Fruit fly (Drosophila melanogaster) whole organism, embryonic: ENCODE results near the gene CG4025.

Experiments used
- Atf-2 ChIP-seq: fragments of 200-800 bp; sonication (Bioruptor generic); optimal IDR thresholded peaks from 2 replicates; lab custom pipeline; 2016; ENCODE audit warnings: missing biosample characterization, missing genetic modification characterization
- B-H2 ChIP-seq: fragments of 200-800 bp; sonication (Bioruptor generic); optimal IDR thresholded peaks from 2 replicates; lab custom pipeline; 2018; ENCODE audit warnings: missing biosample characterization, mild to moderate bottlenecking, missing genetic modification characterization
- BEAF-32 ChIP-seq: fragments of 200-800 bp; sonication (Bioruptor generic); optimal IDR thresholded peaks from 3 replicates; lab custom pipeline; 2017; ENCODE audit warnings: missing biosample characterization, missing genetic modification characterization, mild to moderate bottlenecking, moderate library complexity, missing genetic modification reagents
- Blimp-1 ChIP-seq: fragments of 200-800 bp; sonication (Bioruptor generic); optimal IDR thresholded peaks from 3 replicates; lab custom pipeline; 2018; ENCODE audit warnings: missing biosample characterization, missing genetic modification characterization, mild to moderate bottlenecking, moderate library complexity, missing genetic modification reagents
- CG11085 ChIP-seq: fragments of 200-800 bp; sonication (Bioruptor generic); IDR thresholded peaks from 2 replicates; pipeline ENCODE4 v1.3.6; 2022; ENCODE audit warnings: missing biosample characterization, missing genetic modification characterization
- CG13296 ChIP-seq: fragments of 200-800 bp; sonication (Bioruptor generic); optimal IDR thresholded peaks from 3 replicates; lab custom pipeline; 2018; ENCODE audit warnings: missing biosample characterization, mild to moderate bottlenecking, missing genetic modification characterization
- CG14050 ChIP-seq: fragments of 200-800 bp; sonication (Bioruptor generic); IDR thresholded peaks from 3 replicates; pipeline ENCODE4 v1.3.6; 2022; ENCODE audit warnings: missing biosample characterization, missing genetic modification characterization
- CG1603 ChIP-seq: fragments of 200-800 bp; sonication (Bioruptor generic); optimal IDR thresholded peaks from 2 replicates; lab custom pipeline; 2019; ENCODE audit warnings: missing biosample characterization, mild to moderate bottlenecking, missing genetic modification characterization, moderate library complexity
- CG17186 ChIP-seq: fragments of 200-800 bp; sonication (Bioruptor generic); optimal IDR thresholded peaks from 3 replicates; lab custom pipeline; 2017; ENCODE audit warnings: missing biosample characterization, missing genetic modification reagents, missing genetic modification characterization
- CG17385 ChIP-seq: fragments of 200-800 bp; sonication (Bioruptor generic); optimal IDR thresholded peaks from 3 replicates; lab custom pipeline; 2018; ENCODE audit warnings: missing biosample characterization, mild to moderate bottlenecking, missing genetic modification characterization
- CG18619 ChIP-seq: fragments of 200-800 bp; sonication (Bioruptor generic); optimal IDR thresholded peaks from 3 replicates; lab custom pipeline; 2017; ENCODE audit warnings: missing biosample characterization, mild to moderate bottlenecking, missing genetic modification characterization
- CG2116 ChIP-seq: fragments of 200-800 bp; sonication (Bioruptor generic); optimal IDR thresholded peaks from 3 replicates; lab custom pipeline; 2018; ENCODE audit warnings: missing biosample characterization, mild to moderate bottlenecking, missing genetic modification characterization
- CG31365 ChIP-seq: fragments of 200-800 bp; sonication (Bioruptor generic); optimal IDR thresholded peaks from 2 replicates; lab custom pipeline; 2018; ENCODE audit warnings: missing biosample characterization, mild to moderate bottlenecking, missing genetic modification characterization
- CG34422 ChIP-seq: fragments of 200-800 bp; sonication (Bioruptor generic); IDR thresholded peaks from 3 replicates; pipeline ENCODE4 v1.3.6; 2022; ENCODE audit warnings: missing biosample characterization, missing genetic modification characterization
- CG4854 ChIP-seq: fragments of 200-800 bp; sonication (Bioruptor generic); optimal IDR thresholded peaks from 2 replicates; lab custom pipeline; 2016; ENCODE audit warnings: missing biosample characterization, missing genetic modification characterization, inconsistent platforms
- CG5180 ChIP-seq: fragments of 200-800 bp; sonication (Bioruptor generic); optimal IDR thresholded peaks from 3 replicates; lab custom pipeline; 2017; ENCODE audit warnings: missing biosample characterization, missing genetic modification characterization, mild to moderate bottlenecking, moderate library complexity, missing genetic modification reagents
- CG5245 ChIP-seq: fragments of 200-800 bp; sonication (Bioruptor generic); optimal IDR thresholded peaks from 3 replicates; lab custom pipeline; 2016; ENCODE audit warnings: missing biosample characterization, missing genetic modification characterization
- CG6791 ChIP-seq: fragments of 200-800 bp; sonication (Bioruptor generic); IDR thresholded peaks from 3 replicates; pipeline ENCODE4 v1.3.6; 2022; ENCODE audit warnings: missing biosample characterization, missing genetic modification characterization; ENCODE audit not compliant: partially characterized antibody
- CG7839 ChIP-seq: fragments of 200-800 bp; sonication (Bioruptor generic); optimal IDR thresholded peaks from 3 replicates; lab custom pipeline; 2018; ENCODE audit warnings: missing biosample characterization, mild to moderate bottlenecking, missing genetic modification characterization, moderate library complexity
- CG7928 ChIP-seq: fragments of 200-800 bp; sonication (Bioruptor generic); optimal IDR thresholded peaks from 2 replicates; lab custom pipeline; 2017; ENCODE audit warnings: missing biosample characterization, mild to moderate bottlenecking, missing genetic modification characterization
- CG8924 ChIP-seq: fragments of 200-800 bp; optimal IDR thresholded peaks from 3 replicates; lab custom pipeline; 2019; ENCODE audit warnings: missing biosample characterization, mild to moderate bottlenecking, missing genetic modification characterization, moderate library complexity
- Camta ChIP-seq: fragments of 200-800 bp; sonication (Bioruptor generic); optimal IDR thresholded peaks from 2 replicates; lab custom pipeline; 2016; ENCODE audit warnings: missing biosample characterization, missing genetic modification characterization
- Chrac-16 ChIP-seq: fragments of 200-800 bp; sonication (Bioruptor generic); optimal IDR thresholded peaks from 3 replicates; lab custom pipeline; 2016; ENCODE audit warnings: missing biosample characterization, missing genetic modification characterization
- Hmx ChIP-seq: fragments of 200-800 bp; sonication (Bioruptor generic); optimal IDR thresholded peaks from 2 replicates; lab custom pipeline; 2016; ENCODE audit warnings: missing biosample characterization, missing genetic modification characterization
- Hsf ChIP-seq: fragments of 200-800 bp; sonication (Bioruptor generic); optimal IDR thresholded peaks from 3 replicates; lab custom pipeline; 2016; ENCODE audit warnings: missing biosample characterization, missing genetic modification characterization
- Myb ChIP-seq: fragments of 200-800 bp; sonication (Bioruptor generic); optimal IDR thresholded peaks from 2 replicates; lab custom pipeline; 2016; ENCODE audit warnings: missing biosample characterization, missing genetic modification characterization
- NFAT ChIP-seq: fragments of 200-800 bp; sonication (Bioruptor generic); IDR thresholded peaks from 2 replicates; pipeline ENCODE4 v1.3.6; 2022; ENCODE audit warnings: missing biosample characterization, missing genetic modification characterization
- Rfx ChIP-seq: fragments of 200-800 bp; sonication (Bioruptor generic); IDR thresholded peaks from 2 replicates; pipeline ENCODE4 v1.3.6; 2022; ENCODE audit warnings: missing biosample characterization, missing genetic modification characterization
- Side ChIP-seq: fragments of 200-800 bp; sonication (Bioruptor generic); optimal IDR thresholded peaks from 2 replicates; lab custom pipeline; 2016; ENCODE audit warnings: missing biosample characterization, missing genetic modification characterization
- Xbp1 ChIP-seq: fragments of 200-800 bp; sonication (Bioruptor generic); optimal IDR thresholded peaks from 3 replicates; lab custom pipeline; 2016; ENCODE audit warnings: missing biosample characterization, mild to moderate bottlenecking, missing genetic modification characterization
- Xrp1 ChIP-seq: fragments of 200-800 bp; sonication (Bioruptor generic); IDR thresholded peaks from 2 replicates; pipeline ENCODE4 v1.3.6; 2022; ENCODE audit warnings: missing biosample characterization, missing genetic modification characterization
- abd-A ChIP-seq: fragments of 200-800 bp; sonication (Bioruptor generic); optimal IDR thresholded peaks from 3 replicates; lab custom pipeline; 2019; ENCODE audit warnings: missing biosample characterization, mild to moderate bottlenecking, missing genetic modification characterization, moderate library complexity
- amos ChIP-seq: fragments of 200-800 bp; sonication (Bioruptor generic); IDR thresholded peaks from 2 replicates; pipeline ENCODE4 v1.3.6; 2022; ENCODE audit warnings: missing biosample characterization, missing genetic modification characterization; ENCODE audit not compliant: partially characterized antibody
- da ChIP-seq: fragments of 200-800 bp; sonication (Bioruptor generic); optimal IDR thresholded peaks from 2 replicates; lab custom pipeline; 2016; ENCODE audit warnings: missing biosample characterization, missing genetic modification characterization
- danr ChIP-seq: fragments of 200-800 bp; sonication (Bioruptor generic); IDR thresholded peaks from 2 replicates; pipeline ENCODE4 v1.3.6; 2022; ENCODE audit warnings: missing biosample characterization, missing genetic modification characterization
- fu2 ChIP-seq: fragments of 200-800 bp; sonication (Bioruptor generic); optimal IDR thresholded peaks from 2 replicates; lab custom pipeline; 2016; ENCODE audit warnings: missing biosample characterization, missing genetic modification characterization
- grau ChIP-seq: fragments of 200-800 bp; optimal IDR thresholded peaks from 3 replicates; lab custom pipeline; 2019; ENCODE audit warnings: missing biosample characterization, mild to moderate bottlenecking, missing genetic modification characterization, moderate library complexity
- her ChIP-seq: fragments of 200-800 bp; sonication (Bioruptor generic); optimal IDR thresholded peaks from 2 replicates; lab custom pipeline; 2016; ENCODE audit warnings: missing biosample characterization, missing genetic modification characterization
- ken ChIP-seq: fragments of 200-800 bp; sonication (Bioruptor generic); IDR thresholded peaks from 3 replicates; pipeline ENCODE4 v1.3.6; 2022; ENCODE audit warnings: missing biosample characterization, missing genetic modification characterization
- lab ChIP-seq: fragments of 200-800 bp; sonication (Bioruptor generic); optimal IDR thresholded peaks from 3 replicates; lab custom pipeline; 2017; ENCODE audit warnings: missing biosample characterization, missing genetic modification characterization, mild to moderate bottlenecking, moderate library complexity, missing genetic modification reagents
- nerfin-1 ChIP-seq: fragments of 200-800 bp; sonication (Bioruptor generic); optimal IDR thresholded peaks from 3 replicates; lab custom pipeline; 2019; ENCODE audit warnings: missing biosample characterization, mild to moderate bottlenecking, missing genetic modification characterization, moderate library complexity
- nmo ChIP-seq: fragments of 200-800 bp; sonication (Bioruptor generic); optimal IDR thresholded peaks from 2 replicates; lab custom pipeline; 2018; ENCODE audit warnings: missing biosample characterization, mild to moderate bottlenecking, missing genetic modification characterization, moderate library complexity
- nom ChIP-seq: fragments of 200-800 bp; sonication (Bioruptor generic); optimal IDR thresholded peaks from 2 replicates; lab custom pipeline; 2017; ENCODE audit warnings: missing biosample characterization, missing genetic modification characterization, mild to moderate bottlenecking, moderate library complexity, missing genetic modification reagents
- onecut ChIP-seq: fragments of 200-800 bp; sonication (Bioruptor generic); IDR thresholded peaks from 2 replicates; pipeline ENCODE4 v1.3.6; 2022; ENCODE audit warnings: missing biosample characterization, missing genetic modification characterization
- pita ChIP-seq: fragments of 200-800 bp; sonication (Bioruptor generic); optimal IDR thresholded peaks from 2 replicates; lab custom pipeline; 2017; ENCODE audit warnings: missing biosample characterization, mild to moderate bottlenecking, missing genetic modification characterization
- rib ChIP-seq: fragments of 200-800 bp; sonication (Bioruptor generic); IDR thresholded peaks from 2 replicates; pipeline ENCODE4 v1.3.6; 2022; ENCODE audit warnings: missing biosample characterization, missing genetic modification characterization
- sisA ChIP-seq: fragments of 200-800 bp; sonication (Bioruptor generic); IDR thresholded peaks from 2 replicates; pipeline ENCODE4 v1.3.6; 2022; ENCODE audit warnings: missing biosample characterization, missing genetic modification characterization
- sob ChIP-seq: fragments of 200-800 bp; sonication (Bioruptor generic); IDR thresholded peaks from 2 replicates; pipeline ENCODE4 v1.3.6; 2022; ENCODE audit warnings: missing biosample characterization, missing genetic modification characterization
- sqz ChIP-seq: fragments of 200-800 bp; sonication (Bioruptor generic); optimal IDR thresholded peaks from 3 replicates; lab custom pipeline; 2018; ENCODE audit warnings: missing biosample characterization, mild to moderate bottlenecking, missing genetic modification characterization

The CG4025 gene

dm6 chrX:2094072-2094761 lies 17.5 kb downstream of the CG4025 start, which contains the start of gene csw (continued):
- TF ChIP-seq CG1603 (tag; lab: Kevin White, UChicago) (peak; percentile 86), CG13296 (GFP tag; lab: Kevin White, UChicago) (no peak), sob (GFP tag; lab: Robert Waterston, UW) (peak; percentile 71; the same call in 1 of the 2 replicates), sqz (GFP tag; lab: Kevin White, UChicago) (peak; percentile 97), onecut (GFP tag; lab: Robert Waterston, UW) (peak; percentile 94), NFAT (GFP tag; lab: Robert Waterston, UW) (0 out of 2 replicates have a peak, but pooled peaks have one; percentile 14), CG7839 (tag; lab: Kevin White, UChicago) (peak; percentile 17), Xbp1 (GFP tag; lab: Kevin White, UChicago) (peak; percentile 40), Side (GFP tag; lab: Kevin White, UChicago) (peak; percentile 33), amos (GFP tag; lab: Robert Waterston, UW) (peak; percentile 58; the same call in 1 of the 2 replicates), CG6791 (GFP tag; lab: Robert Waterston, UW) (0 out of 3 replicates have a peak, but pooled peaks have one; percentile 31), CG11085 (GFP tag; lab: Robert Waterston, UW) (0 out of 2 replicates have a peak, but pooled peaks have one; percentile 34), CG4854 (peak; percentile 7), lab (peak; percentile 3), ken (peak; percentile 72; the same call in 2 of the 3 replicates), Hmx (no peak), nerfin-1 (no peak), da (no peak), CG31365 (tag; lab: Kevin White, UChicago) (peak; percentile 91), CG2116 (GFP tag; lab: Kevin White, UChicago) (peak; percentile 81), Xrp1 (GFP tag; lab: Robert Waterston, UW) (peak; percentile 14; the same call in 1 of the 2 replicates), Atf-2 (peak; percentile 6), pita (peak; percentile 93), her (GFP tag; lab: Kevin White, UChicago) (peak; percentile 63), rib (no peak), nom (GFP tag; lab: Kevin White, UChicago) (peak; percentile 99), Myb (GFP tag; lab: Kevin White, UChicago) (peak; percentile 100), CG5180 (GFP tag; lab: Kevin White, UChicago) (no peak), CG17385 (GFP tag; lab: Kevin White, UChicago) (no peak), abd-A (tag; lab: Kevin White, UChicago) (peak; percentile 0), grau (tag; lab: Kevin White, UChicago) (peak; percentile 29), sisA (GFP tag; lab: Robert Waterston, UW) (peak; percentile 27; the same call in 1 of the 2 replicates), Camta (GFP tag; lab: Kevin White, UChicago) (peak; percentile 12), CG8924 (tag; lab: Kevin White, UChicago) (peak; percentile 48), fu2 (GFP tag; lab: Kevin White, UChicago) (peak; percentile 41), danr (GFP tag; lab: Robert Waterston, UW) (no peak), CG34422 (GFP tag; lab: Robert Waterston, UW) (peak; percentile 52; the same call in 2 of the 3 replicates), Hsf (GFP tag; lab: Kevin White, UChicago) (peak; percentile 57), CG5245 (no peak), CG18619 (GFP tag; lab: Kevin White, UChicago) (peak; percentile 29), nmo (GFP tag; lab: Kevin White, UChicago) (peak; percentile 51), CG14050 (GFP tag; lab: Robert Waterston, UW) (no peak), CG7928 (GFP tag; lab: Kevin White, UChicago) (peak; percentile 43), Chrac-16 (GFP tag; lab: Kevin White, UChicago) (peak; percentile 18), B-H2 (GFP tag; lab: Kevin White, UChicago) (peak; percentile 57), CG17186 (GFP tag; lab: Kevin White, UChicago) (peak; percentile 79), Rfx (GFP tag; lab: Robert Waterston, UW) (peak; percentile 59), BEAF-32 (GFP tag; lab: Kevin White, UChicago) (peak; percentile 55), Blimp-1 (GFP tag; lab: Kevin White, UChicago) (peak; percentile 29)
